Fruit fly (Drosophila melanogaster): Measurements from ENCODE around the gene fzr.

The fzr gene

dm6 chrX:4699775-4700174, 20.4 kb upstream of the fzr start (continued):
- TF ChIP-seq her (GFP tag; optimal IDR thresholded peaks at IDR 0.05) (no peak), Doc2 (GFP tag; IDR thresholded peaks at IDR 0.05) (no peak), az2 (GFP tag; optimal IDR thresholded peaks at IDR 0.05) (peak; percentile 29), CoRest (tag; optimal IDR thresholded peaks at IDR 0.05) (peak; percentile 10), fd96Cb (tag; optimal IDR thresholded peaks at IDR 0.05) (peak; percentile 12), CG6813 (GFP tag; optimal IDR thresholded peaks at IDR 0.05) (no peak), CG18262 (tag; optimal IDR thresholded peaks at IDR 0.05) (peak; percentile 21), Xbp1 (GFP tag; optimal IDR thresholded peaks at IDR 0.05) (peak; percentile 4), zen (tag; optimal IDR thresholded peaks at IDR 0.05) (no peak), h (optimal IDR thresholded peaks at IDR 0.05) (no peak), Sox102F (GFP tag; optimal IDR thresholded peaks at IDR 0.05) (peak; percentile 20), Hmr (GFP tag; optimal IDR thresholded peaks at IDR 0.05) (peak; percentile 8), tio (GFP tag; optimal IDR thresholded peaks at IDR 0.05) (peak; percentile 61), prd (optimal IDR thresholded peaks at IDR 0.05) (no peak), prd (GFP tag; IDR thresholded peaks at IDR 0.05) (peak; percentile 38; the same call in 1 of the 3 replicates), CG7556 (GFP tag; optimal IDR thresholded peaks at IDR 0.05) (peak; percentile 26), Sox100B (GFP tag; optimal IDR thresholded peaks at IDR 0.05) (peak; percentile 27), Pdp1 (GFP tag; optimal IDR thresholded peaks at IDR 0.05) (peak in 1 of 2 experiments; percentile 12), inv (GFP tag; IDR thresholded peaks at IDR 0.05; ENCODE audit: partially characterized antibody) (no peak), CG17361 (GFP tag; IDR thresholded peaks at IDR 0.05) (peak; percentile 50; the same call in 1 of the 3 replicates), Dbx (GFP tag; IDR thresholded peaks at IDR 0.05) (0 out of 3 replicates have a peak, but pooled peaks have one; percentile 17), sd (tag; optimal IDR thresholded peaks at IDR 0.05) (no peak), CG5953 (GFP tag; IDR thresholded peaks at IDR 0.05) (no peak), zen2 (GFP tag; IDR thresholded peaks at IDR 0.05; ENCODE audit: partially characterized antibody) (no peak), hkb (optimal IDR thresholded peaks at IDR 0.05) (no peak), hkb (GFP tag; IDR thresholded peaks at IDR 0.05) (peak; percentile 49)

- TF ChIP-seq onecut (GFP tag; IDR thresholded peaks at IDR 0.05), result no peak
- no peak for TF ChIP-seq vfl (GFP tag; optimal IDR thresholded peaks at IDR 0.05)
- TF ChIP-seq CG9932 (GFP tag; IDR thresholded peaks at IDR 0.05), result no peak
- TF ChIP-seq stc (GFP tag; IDR thresholded peaks at IDR 0.05), result no peak
- no peak for TF ChIP-seq CG4404 (GFP tag; IDR thresholded peaks at IDR 0.05)
- TF ChIP-seq CG17829 (tag; optimal IDR thresholded peaks at IDR 0.05), result no peak
- TF ChIP-seq CG31441 (GFP tag; IDR thresholded peaks at IDR 0.05), result no peak
- 0 out of 2 replicates have a peak, but pooled peaks have one; percentile 13 for TF ChIP-seq CG32767 (GFP tag; IDR thresholded peaks at IDR 0.05)
- TF ChIP-seq grau (tag; optimal IDR thresholded peaks at IDR 0.05), result no peak
- peak; percentile 69 for TF ChIP-seq cg (GFP tag; optimal IDR thresholded peaks at IDR 0.05)
- TF ChIP-seq pita (GFP tag; optimal IDR thresholded peaks at IDR 0.05), result peak; percentile 9
- no peak for TF ChIP-seq CG2875 (GFP tag; optimal IDR thresholded peaks at IDR 0.05)
- no peak for TF ChIP-seq Vsx1 (GFP tag; optimal IDR thresholded peaks at IDR 0.05)
- TF ChIP-seq CG14860 (GFP tag; IDR thresholded peaks at IDR 0.05; ENCODE audit: partially characterized antibody), result no peak
- no peak for TF ChIP-seq Hmr (GFP tag; optimal IDR thresholded peaks at IDR 0.05)
- no peak for TF ChIP-seq CG16813 (GFP tag; IDR thresholded peaks at IDR 0.05; ENCODE audit: partially characterized antibody)
- TF ChIP-seq Ets97D (GFP tag; optimal IDR thresholded peaks at IDR 0.05), result no peak
- TF ChIP-seq CG4707 (GFP tag; optimal IDR thresholded peaks at IDR 0.05), result no peak
- peak in 1 of 2 experiments; percentile 64 for TF ChIP-seq Dfd (GFP tag; optimal IDR thresholded peaks at IDR 0.05)
- TF ChIP-seq CG2129 (GFP tag; IDR thresholded peaks at IDR 0.05; ENCODE audit: partially characterized antibody), result no peak
- no peak for TF ChIP-seq CG8290 (GFP tag; optimal IDR thresholded peaks at IDR 0.05)
- TF ChIP-seq CG8290 (tag; optimal IDR thresholded peaks at IDR 0.05), result no peak
- no peak for TF ChIP-seq Meics (GFP tag; optimal IDR thresholded peaks at IDR 0.05)
These were observed 20.0 kb upstream of the fzr start for dm6 chrX:4699370-4699769.
